Worm (Caenorhabditis elegans): Measurements from ENCODE around the gene F08H9.2.

ce11 chrV:14417735-14418134, 42.7 kb upstream of the F08H9.2 start, which contains the start of the genes nxf-2 and set-31:
- TF ChIP-seq dao-5 (tag; optimal IDR thresholded peaks at IDR 0.05) = no peak
- TF ChIP-seq him-1 (tag; optimal IDR thresholded peaks at IDR 0.05) = no peak
- no peak for TF ChIP-seq W03F9.2 (tag; optimal IDR thresholded peaks at IDR 0.05)

Measured in whole organism, L4/young adult.